Worm (Caenorhabditis elegans): Measurements from ENCODE around the gene M01A8.1.

DNA sequence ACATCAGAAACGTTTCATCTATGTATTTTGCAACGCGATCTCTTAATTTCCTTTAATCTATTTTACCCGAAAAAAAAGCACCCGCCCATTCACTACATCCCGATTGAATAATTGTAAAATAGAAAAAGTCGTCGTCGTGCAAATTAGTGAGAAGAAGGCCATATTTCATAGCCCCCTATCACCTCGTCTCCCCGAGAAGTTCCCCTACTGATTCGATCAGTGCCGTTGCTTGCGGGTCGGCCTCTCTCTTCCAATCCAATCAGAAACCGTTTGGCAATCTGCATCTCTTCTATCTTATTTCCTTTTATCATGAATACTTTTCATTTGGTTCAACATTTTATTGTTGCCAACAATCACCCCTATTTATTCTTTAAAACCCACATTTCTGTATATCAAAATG, 42.1 kb downstream of the M01A8.1 start:
- TF ChIP-seq ref-1 (GFP tag; conservative IDR thresholded peaks at IDR 0.05) (no peak), ztf-29 (GFP tag; IDR thresholded peaks at IDR 0.05) (no peak), flt-1 (GFP tag; IDR thresholded peaks at IDR 0.05) (no peak), klf-2 (GFP tag; conservative IDR thresholded peaks at IDR 0.05) (no peak), ztf-23 (GFP tag; IDR thresholded peaks at IDR 0.05) (no peak), cog-1 (tag; optimal IDR thresholded peaks at IDR 0.05) (no peak), T22C8.4 (GFP tag; IDR thresholded peaks at IDR 0.05) (no peak), med-1 (GFP tag; optimal IDR thresholded peaks at IDR 0.05; ENCODE audit: insufficient read depth) (no peak)

Data from whole organism, midembryonic.